Worm (Caenorhabditis elegans): ENCODE data around the gene tpk-1.
A peak's percentile ranks its signal among the peaks of the same experiment; 100 is the strongest.

tpk-1 gene

DNA sequence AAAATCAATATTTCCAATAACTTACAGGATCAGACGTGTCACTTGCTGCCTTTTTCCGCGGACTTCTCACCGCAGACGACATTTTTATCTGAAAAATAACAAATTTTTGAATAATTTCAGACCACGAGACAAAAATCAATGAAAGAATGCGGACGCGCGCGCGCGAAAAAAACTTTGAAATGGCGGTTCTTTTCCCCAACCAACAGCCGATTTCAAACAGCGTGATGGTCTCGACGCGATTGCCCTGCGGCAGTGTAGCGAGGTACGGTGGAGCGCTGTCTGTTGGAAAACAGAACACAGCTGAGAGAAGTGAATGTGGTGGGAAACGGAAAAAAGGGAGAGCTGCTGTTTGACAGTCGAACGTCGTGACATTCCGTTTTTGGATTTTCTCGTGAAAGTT is 7.9 kb upstream of the tpk-1 start, which contains the start of gene lin-9 (continued):
- peak; percentile 29 for TF ChIP-seq nhr-10 (tag; optimal IDR thresholded peaks at IDR 0.05)
- TF ChIP-seq F44E2.7 (GFP tag; IDR thresholded peaks at IDR 0.05), result 0 out of 2 replicates have a peak, but pooled peaks have one; percentile 24
- TF ChIP-seq hif-1 (tag; optimal IDR thresholded peaks at IDR 0.05), result peak; percentile 57 to 89
- peak; percentile 67 for TF ChIP-seq zfp-2 (tag; optimal IDR thresholded peaks at IDR 0.05)
- no peak for TF ChIP-seq R02D3.7 (tag; optimal IDR thresholded peaks at IDR 0.05)
- TF ChIP-seq T20F7.1 (GFP tag; optimal IDR thresholded peaks at IDR 0.05), result peak; percentile 91
- TF ChIP-seq hmg-1.1 (GFP tag; IDR thresholded peaks at IDR 0.05), result peak; percentile 98
- TF ChIP-seq attf-4 (tag; optimal IDR thresholded peaks at IDR 0.05), result no peak
- TF ChIP-seq daf-19 (GFP tag; conservative IDR thresholded peaks at IDR 0.05), result no peak
- peak; percentile 94 for TF ChIP-seq rbr-2 (tag; optimal IDR thresholded peaks at IDR 0.05)
- TF ChIP-seq nhr-41 (GFP tag; IDR thresholded peaks at IDR 0.05), result no peak
- peak; percentile 100 for TF ChIP-seq hlh-11 (tag; optimal IDR thresholded peaks at IDR 0.05)
- TF ChIP-seq mep-1 (tag; optimal IDR thresholded peaks at IDR 0.05), result peak; percentile 97
- no peak for TF ChIP-seq unc-39 (tag; optimal IDR thresholded peaks at IDR 0.05)
- TF ChIP-seq jun-1 (tag; optimal IDR thresholded peaks at IDR 0.05), result peak; percentile 84
- TF ChIP-seq nhr-111 (GFP tag; optimal IDR thresholded peaks at IDR 0.05), result no peak
- TF ChIP-seq tra-1 (GFP tag; IDR thresholded peaks at IDR 0.05), result peak; percentile 92
- TF ChIP-seq lin-38 (GFP tag; IDR thresholded peaks at IDR 0.05), result peak; percentile 92
- TF ChIP-seq lir-3 (tag; optimal IDR thresholded peaks at IDR 0.05), result peak; percentile 23
- no peak for TF ChIP-seq gei-8 (GFP tag; optimal IDR thresholded peaks at IDR 0.05)
- TF ChIP-seq unc-62 (GFP tag; optimal IDR thresholded peaks at IDR 0.05 in 1 of 2), result peak; percentile 3 to 98
- TF ChIP-seq unc-62 (tag; optimal IDR thresholded peaks at IDR 0.05), result no peak
- TF ChIP-seq nhr-102 (tag; optimal IDR thresholded peaks at IDR 0.05), result peak; percentile 94
- TF ChIP-seq aha-1 (tag), result peak; percentile 100
- TF ChIP-seq ztf-11 (tag; optimal IDR thresholded peaks at IDR 0.05), result no peak
- TF ChIP-seq spr-3 (GFP tag; optimal IDR thresholded peaks at IDR 0.05), result peak; percentile 91
- peak; percentile 81 for TF ChIP-seq ceh-44 (GFP tag; IDR thresholded peaks at IDR 0.05)
- no peak for TF ChIP-seq daf-8 (GFP tag; IDR thresholded peaks at IDR 0.05)
- peak; percentile 96 for TF ChIP-seq dmd-6 (GFP tag; IDR thresholded peaks at IDR 0.05)
- TF ChIP-seq F49E8.2 (tag; optimal IDR thresholded peaks at IDR 0.05; ENCODE audit: borderline replicate concordance), result peak; percentile 70
- TF ChIP-seq nhr-28 (tag; optimal IDR thresholded peaks at IDR 0.05), result peak; percentile 83
- TF ChIP-seq ceh-20 (GFP tag; IDR thresholded peaks at IDR 0.05), result peak; percentile 95
- peak; percentile 91 for TF ChIP-seq mdt-29 (GFP tag; IDR thresholded peaks at IDR 0.05)
- TF ChIP-seq ama-1 (optimal IDR thresholded peaks at IDR 0.05), result peak; percentile 47
- no peak for TF ChIP-seq dmd-8 (GFP tag; IDR thresholded peaks at IDR 0.05)
- TF ChIP-seq ztf-7 (tag; optimal IDR thresholded peaks at IDR 0.05), result peak; percentile 83
- no peak for TF ChIP-seq egl-27 (tag; optimal IDR thresholded peaks at IDR 0.05)
- TF ChIP-seq pqm-1 (tag; optimal IDR thresholded peaks at IDR 0.05), result peak; percentile 19
- TF ChIP-seq spr-1 (tag; optimal IDR thresholded peaks at IDR 0.05), result peak; percentile 93
- peak; percentile 99 for TF ChIP-seq dve-1 (tag; optimal IDR thresholded peaks at IDR 0.05; ENCODE audit: insufficient read depth)
- peak; percentile 94 for TF ChIP-seq nhr-6 (tag; optimal IDR thresholded peaks at IDR 0.05)
- TF ChIP-seq ctbp-1 (GFP tag; IDR thresholded peaks at IDR 0.05), result peak; percentile 97
- no peak for TF ChIP-seq cey-2 (tag; optimal IDR thresholded peaks at IDR 0.05; ENCODE audit: borderline replicate concordance, insufficient read depth)
- TF ChIP-seq duxl-1 (tag; optimal IDR thresholded peaks at IDR 0.05; ENCODE audit: poor library complexity), result peak; percentile 94
- peak; percentile 83 for TF ChIP-seq lin-15B (tag; optimal IDR thresholded peaks at IDR 0.05)
- peak; percentile 2 for TF ChIP-seq Y5F2A.4 (GFP tag; optimal IDR thresholded peaks at IDR 0.05)
- TF ChIP-seq ces-1 (GFP tag; optimal IDR thresholded peaks at IDR 0.05), result peak; percentile 37
- peak; percentile 91 for TF ChIP-seq zfp-3 (GFP tag; conservative IDR thresholded peaks at IDR 0.05)
- peak; percentile 89 for TF ChIP-seq mxl-3 (GFP tag; optimal IDR thresholded peaks at IDR 0.05)
- TF ChIP-seq madf-5 (GFP tag; IDR thresholded peaks at IDR 0.05), result no peak
- peak; percentile 67; the same call in 1 of the 2 replicates for TF ChIP-seq mxl-2 (GFP tag; conservative IDR thresholded peaks at IDR 0.05)
- no peak for TF ChIP-seq tag-97 (GFP tag; IDR thresholded peaks at IDR 0.05)
